Fruit fly (Drosophila melanogaster): ENCODE measurements around the gene mRpL2.

mRpL2 gene

DNA sequence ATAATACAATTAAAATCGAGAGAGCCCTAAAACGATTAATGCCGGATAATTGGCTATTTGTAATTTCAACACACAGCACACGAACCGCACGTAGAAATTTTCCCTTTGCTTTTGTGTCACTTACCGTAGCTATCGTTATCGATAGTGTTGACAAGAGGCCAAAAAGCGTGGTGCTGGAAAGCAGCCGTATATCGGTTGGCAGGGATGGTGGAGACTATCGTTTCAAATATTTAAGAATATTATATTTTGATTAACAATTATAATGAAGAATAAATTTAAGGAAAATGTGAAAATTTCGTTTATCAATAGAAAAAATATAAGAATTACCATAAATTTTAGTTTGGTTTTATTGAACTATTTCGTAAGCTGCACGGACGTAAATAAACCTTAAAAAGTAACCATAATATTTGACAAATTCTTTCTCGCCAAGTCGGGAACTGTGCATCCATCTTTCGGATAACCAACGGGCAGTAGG lies 27.6 kb upstream of the mRpL2 start, which contains the start of gene JIL-1 (continued):
- TF ChIP-seq phol (tag; optimal IDR thresholded peaks at IDR 0.05) (peak; percentile 65), BtbVII (GFP tag; optimal IDR thresholded peaks at IDR 0.05) (peak; percentile 39), CG1603 (tag; optimal IDR thresholded peaks at IDR 0.05) (peak; percentile 35), CG33213 (GFP tag; optimal IDR thresholded peaks at IDR 0.05) (peak; percentile 58), CG10321 (GFP tag; IDR thresholded peaks at IDR 0.05) (no peak), NC2β (GFP tag; optimal IDR thresholded peaks at IDR 0.05) (peak; percentile 52), CG2889 (GFP tag; IDR thresholded peaks at IDR 0.05) (peak; percentile 63), Abd-B (GFP tag; optimal IDR thresholded peaks at IDR 0.05) (peak; percentile 26), sisA (GFP tag; IDR thresholded peaks at IDR 0.05) (peak; percentile 79), CG4328 (GFP tag; optimal IDR thresholded peaks at IDR 0.05) (no peak), CG10274 (GFP tag; optimal IDR thresholded peaks at IDR 0.05) (no peak), ro (GFP tag; IDR thresholded peaks at IDR 0.05) (no peak), CG5953 (GFP tag; IDR thresholded peaks at IDR 0.05) (peak; percentile 56), kni (GFP tag; optimal IDR thresholded peaks at IDR 0.05) (no peak), CG8944 (GFP tag; optimal IDR thresholded peaks at IDR 0.05) (peak; percentile 12), Awh (GFP tag; IDR thresholded peaks at IDR 0.05) (no peak), Tbp (GFP tag; optimal IDR thresholded peaks at IDR 0.05) (no peak), pros (GFP tag; optimal IDR thresholded peaks at IDR 0.05) (no peak), chif (GFP tag; optimal IDR thresholded peaks at IDR 0.05) (peak; percentile 2 to 20), cato (GFP tag; optimal IDR thresholded peaks at IDR 0.05; ENCODE audit: borderline replicate concordance) (peak; percentile 21), Deaf1 (tag; optimal IDR thresholded peaks at IDR 0.05) (peak; percentile 6), run (tag; optimal IDR thresholded peaks at IDR 0.05) (no peak), CG11456 (GFP tag; IDR thresholded peaks at IDR 0.05) (peak; percentile 84), CG30431 (GFP tag; optimal IDR thresholded peaks at IDR 0.05) (no peak), CG3065 (GFP tag; optimal IDR thresholded peaks at IDR 0.05) (no peak), HLH4C (GFP tag; IDR thresholded peaks at IDR 0.05; ENCODE audit: partially characterized antibody) (peak; percentile 82), fd3F (GFP tag; optimal IDR thresholded peaks at IDR 0.05) (peak; percentile 34), CG15269 (tag; optimal IDR thresholded peaks at IDR 0.05) (peak; percentile 57), bbx (GFP tag; IDR thresholded peaks at IDR 0.05; ENCODE audit: partially characterized antibody) (peak; percentile 89), CG32767 (GFP tag; IDR thresholded peaks at IDR 0.05) (0 out of 2 replicates have a peak, but pooled peaks have one; percentile 29), CG15601 (tag; optimal IDR thresholded peaks at IDR 0.05) (peak; percentile 39), YL-1 (GFP tag; optimal IDR thresholded peaks at IDR 0.05) (no peak), CG1024 (GFP tag; IDR thresholded peaks at IDR 0.05) (no peak; the same call in 1 of the 2 replicates), tio (GFP tag; optimal IDR thresholded peaks at IDR 0.05) (no peak), ken (GFP tag; IDR thresholded peaks at IDR 0.05) (peak; percentile 81), Myb (GFP tag; optimal IDR thresholded peaks at IDR 0.05) (peak; percentile 31), CG9609 (GFP tag; optimal IDR thresholded peaks at IDR 0.05) (peak; percentile 3), jing (GFP tag; optimal IDR thresholded peaks at IDR 0.05) (no peak), CG18764 (GFP tag; optimal IDR thresholded peaks at IDR 0.05) (peak; percentile 30), lbe (GFP tag; optimal IDR thresholded peaks at IDR 0.05) (peak; percentile 51), CG9727 (GFP tag; optimal IDR thresholded peaks at IDR 0.05) (peak; percentile 28), ewg (GFP tag; optimal IDR thresholded peaks at IDR 0.05) (peak; percentile 6), CG11085 (GFP tag; IDR thresholded peaks at IDR 0.05) (peak; percentile 76), CG17361 (GFP tag; IDR thresholded peaks at IDR 0.05) (peak; percentile 61), maf-S (GFP tag; optimal IDR thresholded peaks at IDR 0.05) (no peak), CG8478 (optimal IDR thresholded peaks at IDR 0.05) (no peak), kah (GFP tag; optimal IDR thresholded peaks at IDR 0.05) (no peak), CG14050 (GFP tag; IDR thresholded peaks at IDR 0.05) (peak; percentile 66; the same call in 2 of the 3 replicates), Oaz (GFP tag; IDR thresholded peaks at IDR 0.05) (no peak), prd (optimal IDR thresholded peaks at IDR 0.05) (no peak), prd (GFP tag; IDR thresholded peaks at IDR 0.05) (peak; percentile 72; the same call in 2 of the 3 replicates), dmrt99B (tag; optimal IDR thresholded peaks at IDR 0.05) (peak; percentile 16)

Measured in whole organism, embryonic.